Worm (Caenorhabditis elegans) whole organism, late embryonic: ENCODE results near the gene Y42A5A.1.

Source experiments
- ceh-30 ChIP-seq: fragments of 150-350 bp; optimal IDR thresholded peaks from 2 replicates; lab custom pipeline; 2014; ENCODE audit warnings: missing biosample characterization, missing genetic modification characterization
- ceh-9 ChIP-seq: sonication (generic microtip); optimal IDR thresholded peaks from 2 replicates; lab custom pipeline; 2016; ENCODE audit warnings: mild to moderate bottlenecking, missing genetic modification characterization, inconsistent platforms, missing compliant biosample characterization
- eyg-1 ChIP-seq: sonication (generic microtip); optimal IDR thresholded peaks from 2 replicates; lab custom pipeline; 2016; ENCODE audit warnings: missing genotype, missing genetic modification characterization, missing compliant biosample characterization

DNA sequence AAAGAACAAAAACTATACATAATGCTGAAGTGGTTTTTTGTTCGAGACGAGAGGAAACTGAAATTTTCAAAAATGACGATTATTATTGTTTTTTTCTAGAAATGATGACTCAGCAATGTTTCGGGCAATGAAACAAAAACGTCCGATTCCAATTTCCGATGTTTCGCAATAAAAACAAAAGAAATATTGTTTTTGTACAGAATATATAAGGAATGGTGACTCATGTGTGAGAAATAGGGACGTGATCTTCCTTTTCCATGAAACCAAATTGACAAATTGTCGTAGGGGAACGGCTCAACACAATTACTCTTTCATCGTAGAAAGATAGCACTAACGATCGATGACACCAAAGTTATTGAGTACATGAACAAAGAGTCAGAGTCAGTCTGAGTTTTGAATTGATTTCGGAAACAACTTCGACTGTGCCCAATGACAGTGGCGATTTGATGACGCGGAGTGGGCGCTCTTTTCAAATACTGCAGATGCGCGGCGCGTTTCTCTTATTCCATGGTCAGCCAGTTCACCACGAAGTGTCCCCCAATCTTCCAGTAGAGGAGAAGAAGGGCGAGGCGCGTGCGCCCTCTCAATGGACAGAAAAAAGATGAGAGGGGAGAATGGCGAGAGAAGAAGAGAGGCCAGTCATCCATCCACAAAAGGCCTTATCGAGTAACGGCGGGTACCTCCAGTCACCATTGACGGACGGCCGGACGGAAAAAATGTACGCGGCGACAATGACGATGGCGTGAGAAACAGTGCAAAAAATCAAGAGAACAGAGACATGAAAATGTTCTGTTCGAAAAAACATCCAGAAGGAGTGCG lies 12.3 kb upstream of the Y42A5A.1 start:
- no peak for TF ChIP-seq eyg-1 (tag; lab: Kevin White, UChicago)
- TF ChIP-seq ceh-9 (tag; lab: Kevin White, UChicago), result no peak
- TF ChIP-seq ceh-30 (tag; lab: Kevin White, UChicago), result no peak
